Worm (Caenorhabditis elegans) whole organism, mixed stage, embryonic: Measurements from ENCODE around the gene F40F4.7.

Source experiments
- M03D4.4 ChIP-seq: sonication (generic microtip); optimal IDR thresholded peaks from 2 replicates; lab custom pipeline; 2017; ENCODE audit warnings: mild to moderate bottlenecking, missing genetic modification characterization, missing compliant biosample characterization
- bed-3 ChIP-seq: fragments of 200-800 bp; sonication (Bioruptor generic); optimal IDR thresholded peaks from 3 replicates; lab custom pipeline; 2018; ENCODE audit warnings: mild to moderate bottlenecking, missing genetic modification characterization, moderate library complexity, missing compliant biosample characterization
- blmp-1 ChIP-seq: fragments of 150-350 bp; optimal IDR thresholded peaks from 2 replicates; lab custom pipeline; 2014; ENCODE audit warnings: missing biosample characterization, missing genetic modification characterization
- ceh-39 ChIP-seq: fragments of 150-350 bp; optimal IDR thresholded peaks from 2 replicates; lab custom pipeline; 2014; ENCODE audit warnings: missing biosample characterization, missing genetic modification characterization
- ceh-83 ChIP-seq: fragments of 200-800 bp; sonication (Bioruptor generic); optimal IDR thresholded peaks from 2 replicates; lab custom pipeline; 2018; ENCODE audit warnings: mild to moderate bottlenecking, missing genetic modification characterization, missing compliant biosample characterization
- ces-1 ChIP-seq: fragments of 150-350 bp; optimal IDR thresholded peaks from 2 replicates; lab custom pipeline; 2014; ENCODE audit warnings: missing biosample characterization, missing genetic modification reagents, missing genetic modification characterization
- cnd-1 ChIP-seq: fragments of 200-800 bp; sonication (Bioruptor generic); optimal IDR thresholded peaks from 2 replicates; lab custom pipeline; 2018; ENCODE audit warnings: mild to moderate bottlenecking, missing genetic modification characterization, missing compliant biosample characterization
- drap-1 ChIP-seq: fragments of 200-800 bp; sonication (Bioruptor generic); optimal IDR thresholded peaks from 3 replicates; lab custom pipeline; 2018; ENCODE audit warnings: mild to moderate bottlenecking, missing genetic modification characterization, missing compliant biosample characterization
- elt-1 ChIP-seq: sonication (generic microtip); optimal IDR thresholded peaks from 2 replicates; lab custom pipeline; 2017; ENCODE audit warnings: missing genetic modification characterization, mild to moderate bottlenecking, missing compliant biosample characterization, antibody characterized with exemption, moderate library complexity, borderline replicate concordance; ENCODE audit not compliant: insufficient read depth
- flh-1 ChIP-seq: fragments of 200-800 bp; sonication (Bioruptor generic); optimal IDR thresholded peaks from 2 replicates; lab custom pipeline; 2018; ENCODE audit warnings: mild to moderate bottlenecking, missing genetic modification characterization, moderate library complexity, missing compliant biosample characterization
- ham-2 ChIP-seq: fragments of 200-800 bp; sonication (Bioruptor generic); optimal IDR thresholded peaks from 2 replicates; lab custom pipeline; 2018; ENCODE audit warnings: mild to moderate bottlenecking, missing genetic modification characterization, missing compliant biosample characterization
- hlh-1 ChIP-seq: fragments of 150-350 bp; optimal IDR thresholded peaks from 2 replicates; lab custom pipeline; 2014; ENCODE audit warnings: missing biosample characterization, missing genetic modification reagents, missing genetic modification characterization
- lin-13 ChIP-seq: fragments of 150-350 bp; optimal IDR thresholded peaks from 2 replicates; lab custom pipeline; 2014; ENCODE audit warnings: missing biosample characterization, missing genetic modification characterization
- lsy-2 ChIP-seq: fragments of 150-350 bp; optimal IDR thresholded peaks from 2 replicates; lab custom pipeline; 2014; ENCODE audit warnings: missing biosample characterization, missing genetic modification characterization
- mab-5 ChIP-seq: fragments of 150-350 bp; optimal IDR thresholded peaks from 2 replicates; lab custom pipeline; 2014; ENCODE audit warnings: missing biosample characterization, missing genetic modification characterization
- mep-1 ChIP-seq: fragments of 150-350 bp; optimal IDR thresholded peaks from 2 replicates; lab custom pipeline; 2017; ENCODE audit warnings: missing biosample characterization, missing genetic modification reagents, missing genetic modification characterization, inconsistent platforms
- nhr-12 ChIP-seq: fragments of 150-350 bp; optimal IDR thresholded peaks from 2 replicates; lab custom pipeline; 2014; ENCODE audit warnings: missing biosample characterization, missing genetic modification characterization
- nhr-237 ChIP-seq: fragments of 150-350 bp; optimal IDR thresholded peaks from 2 replicates; lab custom pipeline; 2014; ENCODE audit warnings: missing biosample characterization, missing genetic modification characterization
- nhr-28 ChIP-seq: fragments of 150-350 bp; optimal IDR thresholded peaks from 2 replicates; lab custom pipeline; 2014; ENCODE audit warnings: missing biosample characterization, missing genetic modification characterization
- nhr-76 ChIP-seq: sonication (generic microtip); optimal IDR thresholded peaks from 2 replicates; lab custom pipeline; 2017; ENCODE audit warnings: missing biosample characterization, missing genetic modification characterization
- pha-4 ChIP-seq: fragments of 150-350 bp; optimal IDR thresholded peaks from 2 replicates; lab custom pipeline; 2018; ENCODE audit warnings: missing biosample characterization, missing genetic modification reagents, missing genetic modification characterization
- sem-2 ChIP-seq: fragments of 200-800 bp; sonication (Bioruptor generic); optimal IDR thresholded peaks from 2 replicates; lab custom pipeline; 2018; ENCODE audit warnings: mild to moderate bottlenecking, missing genetic modification characterization, missing compliant biosample characterization
- snpc-4 ChIP-seq: fragments of 150-350 bp; optimal IDR thresholded peaks from 2 replicates; lab custom pipeline; 2014; ENCODE audit warnings: missing biosample characterization, missing genetic modification characterization
- sptf-1 ChIP-seq: sonication (generic microtip); optimal IDR thresholded peaks from 2 replicates; lab custom pipeline; 2017; ENCODE audit warnings: mild to moderate bottlenecking, missing genetic modification characterization, moderate library complexity, missing compliant biosample characterization
- tbx-8 ChIP-seq: fragments of 200-800 bp; sonication (Bioruptor generic); optimal IDR thresholded peaks from 2 replicates; lab custom pipeline; 2018; ENCODE audit warnings: mild to moderate bottlenecking, missing genetic modification characterization, moderate library complexity, missing compliant biosample characterization
- unc-120 ChIP-seq: sonication (generic microtip); optimal IDR thresholded peaks from 2 replicates; lab custom pipeline; 2017; ENCODE audit warnings: missing genetic modification characterization, missing compliant biosample characterization; ENCODE audit not compliant: poor library complexity, severe bottlenecking
- unc-39 ChIP-seq: fragments of 150-350 bp; optimal IDR thresholded peaks from 2 replicates; lab custom pipeline; 2014; ENCODE audit warnings: missing biosample characterization, missing genetic modification characterization
- unc-62 ChIP-seq: fragments of 150-350 bp; optimal IDR thresholded peaks from 2 replicates; lab custom pipeline; 2014; ENCODE audit warnings: missing biosample characterization, missing genetic modification reagents, missing genetic modification characterization
- ztf-11 ChIP-seq: fragments of 150-350 bp; optimal IDR thresholded peaks from 2 replicates; lab custom pipeline; 2014; ENCODE audit warnings: missing biosample characterization, missing genetic modification characterization

The F40F4.7 gene

DNA sequence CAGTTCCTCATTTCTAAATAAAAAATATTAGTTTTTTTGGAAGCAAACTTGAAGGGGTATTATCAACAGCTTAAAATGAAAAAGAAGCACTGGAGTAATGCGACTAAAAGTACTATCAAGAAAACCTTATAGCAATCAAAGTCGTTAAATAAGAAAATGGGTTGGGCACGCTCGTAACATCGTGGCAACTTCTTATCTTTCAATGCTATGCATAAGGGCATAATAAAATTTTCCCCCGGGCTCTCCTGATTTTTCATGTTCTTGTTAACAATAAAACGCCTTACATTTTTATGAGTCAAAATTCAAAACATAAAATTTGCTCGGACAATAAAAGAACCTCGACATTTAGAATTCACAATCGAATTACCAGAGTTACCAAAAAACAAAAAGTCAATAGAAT, 2.1 kb downstream of the F40F4.7 start, which contains the start of gene irg-7:
Gene irg-7 (minus strand): TSS at position 23 of the 400 bp plus-strand sequence.
- TF ChIP-seq nhr-237 (tag; lab: Kevin White, UChicago) (no peak), elt-1 (tag; lab: Kevin White, UChicago) (no peak), snpc-4 (tag; lab: Kevin White, UChicago) (no peak), mep-1 (tag; lab: Kevin White, UChicago) (no peak), mab-5 (tag; lab: Kevin White, UChicago) (no peak), ceh-83 (no peak), unc-62 (no peak)

DNA sequence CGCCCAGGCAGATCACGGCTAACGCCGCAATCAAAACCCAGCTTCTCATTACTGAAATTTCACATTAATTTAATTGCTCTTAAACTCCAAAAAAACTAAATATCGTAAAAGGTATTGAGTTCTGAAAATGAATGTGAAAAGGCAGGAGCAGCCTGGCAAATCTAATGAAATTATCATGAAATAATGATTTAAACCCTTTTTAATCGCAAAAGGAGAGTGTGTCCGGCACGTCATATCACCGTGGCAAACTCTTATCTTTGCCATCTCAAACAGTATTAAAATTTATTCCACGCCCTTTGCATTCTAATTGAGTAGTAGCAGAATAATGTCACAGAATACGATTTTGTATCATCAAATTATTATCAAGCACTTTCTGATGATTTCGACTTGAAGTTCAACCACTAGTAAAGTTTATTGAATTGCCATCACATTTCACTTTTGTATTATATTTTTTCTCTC, 10.3 kb downstream of the F40F4.7 start, which contains the start of gene F28B4.3:
Gene F28B4.3 (minus strand): TSS at position 51 of the 459 bp plus-strand sequence.
- no peak for TF ChIP-seq M03D4.4 (tag; lab: Kevin White, UChicago)
- TF ChIP-seq tbx-8: no peak
- no peak for TF ChIP-seq bed-3 (GFP tag; lab: Kevin White, UChicago)
- no peak for TF ChIP-seq ztf-11 (tag; lab: Kevin White, UChicago)
- no peak for TF ChIP-seq unc-62
- no peak for TF ChIP-seq drap-1 (GFP tag; lab: Kevin White, UChicago)
- TF ChIP-seq nhr-12: no peak
- TF ChIP-seq lin-13 (tag; lab: Kevin White, UChicago): no peak
- no peak for TF ChIP-seq unc-39 (tag; lab: Kevin White, UChicago)
- no peak for TF ChIP-seq sem-2
- no peak for TF ChIP-seq sptf-1
- no peak for TF ChIP-seq nhr-237 (tag; lab: Kevin White, UChicago)
- TF ChIP-seq nhr-76 (tag; lab: Kevin White, UChicago): no peak
- TF ChIP-seq mab-5 (tag; lab: Kevin White, UChicago): no peak
- no peak for TF ChIP-seq ceh-39 (tag; lab: Kevin White, UChicago)
- no peak for TF ChIP-seq nhr-28 (tag; lab: Kevin White, UChicago)
- no peak for TF ChIP-seq mep-1 (tag; lab: Kevin White, UChicago)

DNA sequence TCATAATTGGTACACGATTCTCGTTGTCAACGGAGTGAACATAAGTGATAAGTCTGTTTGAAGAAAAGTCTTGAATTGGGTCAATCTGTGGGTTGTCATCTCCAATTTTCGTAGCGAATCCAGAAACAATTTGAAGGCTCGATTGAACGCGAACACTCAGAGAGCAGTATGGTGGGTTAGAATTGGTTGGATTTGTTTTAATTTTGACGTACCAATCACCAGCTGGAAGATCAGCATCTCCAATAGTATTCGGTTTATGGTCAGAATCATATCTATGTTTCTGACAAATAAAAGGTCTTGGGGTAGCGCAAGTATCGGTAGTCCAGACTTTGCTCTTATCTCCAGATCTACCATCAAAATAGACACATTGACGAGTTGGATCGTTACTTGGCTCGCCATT, 15.2 kb downstream of the F40F4.7 start:
- no peak for TF ChIP-seq M03D4.4 (tag; lab: Kevin White, UChicago)
- TF ChIP-seq nhr-28 (tag; lab: Kevin White, UChicago): no peak
- no peak for TF ChIP-seq unc-39 (tag; lab: Kevin White, UChicago)
- TF ChIP-seq lsy-2 (tag; lab: Kevin White, UChicago): no peak
- TF ChIP-seq ces-1 (GFP tag; lab: Kevin White, UChicago): no peak
- no peak for TF ChIP-seq ztf-11 (tag; lab: Kevin White, UChicago)
- TF ChIP-seq unc-120 (tag; lab: Kevin White, UChicago): no peak
- no peak for TF ChIP-seq pha-4 (tag; lab: Kevin White, UChicago)
- TF ChIP-seq ceh-83: no peak
- no peak for TF ChIP-seq blmp-1
- TF ChIP-seq unc-62: no peak
- TF ChIP-seq mab-5 (tag; lab: Kevin White, UChicago): no peak
- no peak for TF ChIP-seq elt-1 (tag; lab: Kevin White, UChicago)
- no peak for TF ChIP-seq hlh-1 (tag; lab: Kevin White, UChicago)
- no peak for TF ChIP-seq tbx-8
- no peak for TF ChIP-seq nhr-76 (tag; lab: Kevin White, UChicago)
- TF ChIP-seq cnd-1 (tag; lab: Kevin White, UChicago): no peak
- TF ChIP-seq flh-1 (GFP tag; lab: Kevin White, UChicago): no peak
- TF ChIP-seq, all 35 proteins: peak for 0

DNA sequence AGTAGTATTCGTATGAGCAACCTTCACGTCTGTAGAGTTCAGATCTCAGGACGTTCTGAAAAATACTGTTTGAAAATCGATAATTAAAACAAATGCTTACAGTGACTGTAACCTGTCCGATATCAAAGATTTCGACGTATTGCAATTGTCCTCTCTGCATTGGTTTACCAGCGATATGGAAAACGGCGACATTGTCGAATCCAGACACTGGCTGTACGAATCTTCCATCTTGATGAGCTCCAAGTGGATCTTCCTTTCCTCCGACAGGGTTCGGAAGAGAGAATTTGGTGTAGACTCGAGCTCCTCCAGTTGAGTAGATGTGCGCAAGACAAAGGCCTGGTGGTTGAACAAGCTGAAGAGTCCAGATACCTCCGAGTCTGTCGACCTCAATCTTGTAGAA, 17.0 kb downstream of the F40F4.7 start:
- TF ChIP-seq ham-2 (GFP tag; lab: Kevin White, UChicago) (no peak), ceh-39 (tag; lab: Kevin White, UChicago) (no peak), drap-1 (GFP tag; lab: Kevin White, UChicago) (no peak), ceh-83 (no peak), unc-39 (tag; lab: Kevin White, UChicago) (no peak), nhr-28 (tag; lab: Kevin White, UChicago) (no peak), sem-2 (no peak), snpc-4 (tag; lab: Kevin White, UChicago) (no peak), ces-1 (GFP tag; lab: Kevin White, UChicago) (no peak)
